Worm (Caenorhabditis elegans) whole organism, young adult: Measurements from ENCODE around the gene nep-3.

Experiments
- C17E4.6 ChIP-seq: fragments of 200-800 bp; sonication (Bioruptor generic); IDR thresholded peaks from 2 replicates; pipeline ENCODE4 v1.3.6; 2022; ENCODE audit warnings: missing genetic modification reagents, missing genetic modification characterization, missing compliant biosample characterization
- F10E7.11 ChIP-seq: sonication (generic microtip); optimal IDR thresholded peaks from 2 replicates; lab custom pipeline; 2017; ENCODE audit warnings: mild to moderate bottlenecking, missing genetic modification characterization, moderate library complexity, missing compliant biosample characterization
- F55B11.4 ChIP-seq: sonication (generic microtip); optimal IDR thresholded peaks from 2 replicates; lab custom pipeline; 2016; ENCODE audit warnings: missing compliant biosample characterization, missing genetic modification characterization, borderline replicate concordance; ENCODE audit not compliant: insufficient read depth
- F57C9.4 ChIP-seq: sonication (generic microtip); optimal IDR thresholded peaks from 2 replicates; lab custom pipeline; 2017; ENCODE audit warnings: mild to moderate bottlenecking, missing genetic modification characterization, missing compliant biosample characterization
- ama-1 ChIP-seq, 3 experiments: fragments of 150-350 bp in 1 of 3; sonication (generic microtip) in 2 of 3; optimal IDR thresholded peaks; 2 replicates each; lab custom pipeline; 2014 to 2018; ENCODE audit warnings: missing biosample characterization in 2 of 3, missing genetic modification characterization in 2 of 3, missing genetic modification reagents in 2 of 3
- athp-1 ChIP-seq: sonication (generic microtip); optimal IDR thresholded peaks from 2 replicates; lab custom pipeline; 2017; ENCODE audit warnings: mild to moderate bottlenecking, missing genetic modification characterization, missing compliant biosample characterization
- attf-5 ChIP-seq: fragments of 200-800 bp; sonication (Bioruptor generic); optimal IDR thresholded peaks from 2 replicates; lab custom pipeline; 2018; ENCODE audit warnings: mild to moderate bottlenecking, missing genetic modification characterization, missing compliant biosample characterization
- bed-1 ChIP-seq: fragments of 200-800 bp; sonication (Bioruptor generic); IDR thresholded peaks from 2 replicates; pipeline ENCODE4 v1.3.6; 2022; ENCODE audit warnings: missing genetic modification reagents, missing genetic modification characterization, missing compliant biosample characterization
- bed-2 ChIP-seq: fragments of 200-800 bp; sonication (Bioruptor generic); IDR thresholded peaks from 2 replicates; pipeline ENCODE4 v1.3.6; 2022; ENCODE audit warnings: missing genetic modification reagents, missing genetic modification characterization, missing compliant biosample characterization
- ccch-3 ChIP-seq: fragments of 200-800 bp; sonication (Bioruptor generic); optimal IDR thresholded peaks from 2 replicates; lab custom pipeline; 2018; ENCODE audit warnings: mild to moderate bottlenecking, missing genetic modification characterization, missing compliant biosample characterization
- cebp-1 ChIP-seq, 2 experiments: fragments of 200-800 bp in 1 of 2; sonication (Bioruptor generic) in 1 of 2; sonication (generic microtip) in 1 of 2; IDR thresholded peaks in 1 of 2; optimal IDR thresholded peaks in 1 of 2; 2 replicates each; pipeline versions ENCODE4 v1.3.6 to Lab custom; 2017 to 2022; ENCODE audit warnings: missing compliant biosample characterization in 2 of 2, missing genetic modification characterization in 2 of 2, mild to moderate bottlenecking in 1 of 2, missing genetic modification reagents in 1 of 2, moderate library complexity in 1 of 2
- chd-7 ChIP-seq: sonication (generic microtip); optimal IDR thresholded peaks from 2 replicates; lab custom pipeline; 2016; ENCODE audit warnings: mild to moderate bottlenecking, missing genetic modification characterization, moderate library complexity, missing compliant biosample characterization
- dox-1 ChIP-seq: fragments of 200-800 bp; sonication (Bioruptor generic); IDR thresholded peaks from 2 replicates; pipeline ENCODE4 v1.3.6; 2022; ENCODE audit warnings: missing genetic modification reagents, missing genetic modification characterization, missing compliant biosample characterization
- dpl-1 ChIP-seq: fragments of 150-350 bp; optimal IDR thresholded peaks from 2 replicates; lab custom pipeline; 2014; ENCODE audit warnings: missing biosample characterization, missing genetic modification reagents, missing genetic modification characterization
- ekl-4 ChIP-seq: fragments of 200-800 bp; sonication (Bioruptor generic); IDR thresholded peaks from 2 replicates; pipeline ENCODE4 v1.3.6; 2022; ENCODE audit warnings: missing genetic modification reagents, missing genetic modification characterization, missing compliant biosample characterization
- ets-4 ChIP-seq: fragments of 200-800 bp; sonication (Bioruptor generic); optimal IDR thresholded peaks from 2 replicates; lab custom pipeline; 2018; ENCODE audit warnings: mild to moderate bottlenecking, missing genetic modification characterization, missing compliant biosample characterization
- gei-17 ChIP-seq: fragments of 200-800 bp; sonication (Bioruptor generic); optimal IDR thresholded peaks from 2 replicates; lab custom pipeline; 2018; ENCODE audit warnings: mild to moderate bottlenecking, missing genetic modification characterization, missing compliant biosample characterization
- hlh-12 ChIP-seq: sonication (generic microtip); optimal IDR thresholded peaks from 2 replicates; lab custom pipeline; 2016; ENCODE audit warnings: missing genetic modification characterization, missing compliant biosample characterization
- hmg-1.2 ChIP-seq: fragments of 200-800 bp; sonication (Bioruptor generic); IDR thresholded peaks from 2 replicates; pipeline ENCODE4 v1.3.6; 2022; ENCODE audit warnings: missing genetic modification reagents, missing genetic modification characterization, missing compliant biosample characterization
- lag-1 ChIP-seq: fragments of 200-800 bp; sonication (Bioruptor generic); IDR thresholded peaks from 2 replicates; pipeline ENCODE4 v1.3.6; 2022; ENCODE audit warnings: missing genetic modification reagents, missing genetic modification characterization, missing compliant biosample characterization
- let-607 ChIP-seq, 2 experiments: fragments of 200-800 bp in 1 of 2; sonication (Bioruptor generic) in 1 of 2; sonication (generic microtip) in 1 of 2; optimal IDR thresholded peaks; 2 replicates each; lab custom pipeline; 2016 to 2018; ENCODE audit warnings: mild to moderate bottlenecking in 2 of 2, missing compliant biosample characterization in 2 of 2, missing genetic modification characterization in 2 of 2, moderate library complexity in 2 of 2, missing genotype in 1 of 2
- lin-35 ChIP-seq, 3 experiments: fragments of 150-350 bp in 2 of 3; sonication (generic microtip) in 1 of 3; optimal IDR thresholded peaks; 2 replicates each; lab custom pipeline; 2014 to 2018; ENCODE audit warnings: missing biosample characterization in 3 of 3, missing genetic modification characterization in 3 of 3, missing genetic modification reagents in 3 of 3
- madf-10 ChIP-seq: sonication (generic microtip); optimal IDR thresholded peaks from 2 replicates; lab custom pipeline; 2016; ENCODE audit warnings: mild to moderate bottlenecking, missing genetic modification characterization, missing compliant biosample characterization
- mel-28 ChIP-seq: sonication (generic microtip); optimal IDR thresholded peaks from 2 replicates; lab custom pipeline; 2016; ENCODE audit warnings: borderline replicate concordance, mild to moderate bottlenecking, missing genetic modification characterization, missing compliant biosample characterization
- nfya-1 ChIP-seq: sonication (generic microtip); optimal IDR thresholded peaks from 2 replicates; lab custom pipeline; 2017; ENCODE audit warnings: antibody characterized with exemption, missing compliant biosample characterization, missing genetic modification characterization, borderline replicate concordance; ENCODE audit not compliant: insufficient read depth
- nfyb-1 ChIP-seq: fragments of 200-800 bp; sonication (Bioruptor generic); IDR thresholded peaks from 2 replicates; pipeline ENCODE4 v1.3.6; 2022; ENCODE audit warnings: missing genetic modification reagents, missing genetic modification characterization, missing compliant biosample characterization
- nhr-27 ChIP-seq: fragments of 200-800 bp; sonication (Bioruptor generic); optimal IDR thresholded peaks from 2 replicates; lab custom pipeline; 2018; ENCODE audit warnings: mild to moderate bottlenecking, missing genetic modification characterization, moderate library complexity, missing compliant biosample characterization
- nhr-80 ChIP-seq: sonication (generic microtip); optimal IDR thresholded peaks from 2 replicates; lab custom pipeline; 2016; ENCODE audit warnings: missing genetic modification characterization, missing compliant biosample characterization
- pha-4 ChIP-seq: fragments of 150-350 bp; sonication (generic microtip); optimal IDR thresholded peaks from 2 replicates; lab custom pipeline; 2014; ENCODE audit warnings: missing biosample characterization, missing genetic modification reagents, missing genetic modification characterization
- rcor-1 ChIP-seq: fragments of 200-800 bp; sonication (Bioruptor generic); IDR thresholded peaks from 2 replicates; pipeline ENCODE4 v1.3.6; 2022; ENCODE audit warnings: missing genetic modification reagents, missing genetic modification characterization, missing compliant biosample characterization
- repo-1 ChIP-seq: sonication (generic microtip); optimal IDR thresholded peaks from 2 replicates; lab custom pipeline; 2017; ENCODE audit warnings: mild to moderate bottlenecking, missing genetic modification characterization, missing compliant biosample characterization
- snpc-1.3 ChIP-seq: sonication (generic microtip); optimal IDR thresholded peaks from 2 replicates; lab custom pipeline; 2017; ENCODE audit warnings: missing genetic modification characterization, mild to moderate bottlenecking, missing compliant biosample characterization, antibody characterized with exemption, moderate library complexity, missing genotype, missing genetic modification reagents; ENCODE audit not compliant: insufficient read depth
- snpc-3.4 ChIP-seq: sonication (generic microtip); optimal IDR thresholded peaks from 2 replicates; lab custom pipeline; 2017; ENCODE audit warnings: missing genetic modification characterization, mild to moderate bottlenecking, missing compliant biosample characterization, antibody characterized with exemption, moderate library complexity, missing genotype, missing genetic modification reagents
- somi-1 ChIP-seq: fragments of 200-800 bp; sonication (Bioruptor generic); optimal IDR thresholded peaks from 2 replicates; lab custom pipeline; 2018; ENCODE audit warnings: mild to moderate bottlenecking, missing genetic modification characterization, missing compliant biosample characterization
- sptf-2 ChIP-seq: fragments of 200-800 bp; sonication (Bioruptor generic); optimal IDR thresholded peaks from 2 replicates; lab custom pipeline; 2018; ENCODE audit warnings: mild to moderate bottlenecking, missing genetic modification characterization, missing compliant biosample characterization
- unc-62 ChIP-seq: fragments of 150-350 bp; optimal IDR thresholded peaks from 2 replicates; lab custom pipeline; 2014; ENCODE audit warnings: missing biosample characterization, missing genetic modification reagents, missing genetic modification characterization
- zfh-2 ChIP-seq: fragments of 200-800 bp; sonication (Bioruptor generic); conservative IDR thresholded peaks from 2 replicates; pipeline ENCODE4 v1.3.6; 2022; ENCODE audit warnings: missing genetic modification reagents, missing genetic modification characterization, missing compliant biosample characterization
- ztf-22 ChIP-seq: fragments of 200-800 bp; sonication (Bioruptor generic); optimal IDR thresholded peaks from 2 replicates; lab custom pipeline; 2018; ENCODE audit warnings: mild to moderate bottlenecking, missing genetic modification characterization, moderate library complexity, missing compliant biosample characterization
- ztf-25 ChIP-seq: fragments of 200-800 bp; sonication (Bioruptor generic); IDR thresholded peaks from 2 replicates; pipeline ENCODE4 v1.3.6; 2022; ENCODE audit warnings: missing genetic modification reagents, missing genetic modification characterization, missing compliant biosample characterization
- ztf-26 ChIP-seq: sonication (generic microtip); optimal IDR thresholded peaks from 2 replicates; lab custom pipeline; 2017; ENCODE audit warnings: missing genetic modification characterization, missing compliant biosample characterization

Gene nep-3

ce11 chrII:3917985-3918633 is 41.1 kb upstream of the nep-3 start:
- TF ChIP-seq zfh-2 (GFP tag; lab: Robert Waterston, UW): 0 out of 2 replicates have a peak, but pooled peaks have one; percentile 32
- no peak for TF ChIP-seq nhr-27 (tag; lab: Kevin White, UChicago)
- no peak for TF ChIP-seq somi-1
- no peak for TF ChIP-seq snpc-3.4 (tag; lab: Kevin White, UChicago)
- TF ChIP-seq nfyb-1 (GFP tag; lab: Robert Waterston, UW): peak; percentile 89; the same call in 1 of the 2 replicates
- TF ChIP-seq athp-1 (tag; lab: Kevin White, UChicago): no peak
- no peak for TF ChIP-seq gei-17 (GFP tag; lab: Kevin White, UChicago)
- TF ChIP-seq lin-35 (GFP tag; optimal IDR thresholded peaks at IDR 0.05; lab: Kevin White, UChicago): no peak
- TF ChIP-seq, all 124 proteins: peak for 2

DNA sequence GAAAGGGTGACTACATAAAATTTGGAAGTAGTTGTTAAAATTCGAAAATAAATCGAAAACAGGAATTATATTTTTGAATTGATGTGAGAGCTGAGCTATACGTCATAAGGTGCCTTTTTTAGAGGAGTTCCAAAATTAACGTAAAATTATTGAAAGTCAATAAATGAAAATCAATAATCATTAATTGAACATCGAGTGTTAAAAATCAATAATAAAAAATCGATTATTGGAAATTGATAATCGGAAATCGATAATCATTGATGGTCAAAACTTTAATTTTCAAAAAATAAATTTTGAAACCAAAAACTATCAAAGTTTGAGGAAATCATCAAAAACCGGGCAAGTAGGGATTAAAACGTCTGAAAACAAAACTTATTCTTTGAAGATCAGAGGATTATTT is 36.6 kb upstream of the nep-3 start:
- no peak for TF ChIP-seq repo-1 (tag; lab: Kevin White, UChicago)
- TF ChIP-seq ccch-3 (GFP tag; lab: Kevin White, UChicago): no peak
- no peak for TF ChIP-seq rcor-1
- no peak for TF ChIP-seq attf-5 (GFP tag; lab: Kevin White, UChicago)
- no peak for TF ChIP-seq C17E4.6
- TF ChIP-seq lag-1 (GFP tag; lab: Robert Waterston, UW): no peak
- TF ChIP-seq mel-28: no peak
- TF ChIP-seq F57C9.4: no peak
- no peak for TF ChIP-seq ztf-26 (tag; lab: Kevin White, UChicago)
- TF ChIP-seq F55B11.4 (tag; lab: Kevin White, UChicago): no peak
- TF ChIP-seq ztf-22: no peak

DNA sequence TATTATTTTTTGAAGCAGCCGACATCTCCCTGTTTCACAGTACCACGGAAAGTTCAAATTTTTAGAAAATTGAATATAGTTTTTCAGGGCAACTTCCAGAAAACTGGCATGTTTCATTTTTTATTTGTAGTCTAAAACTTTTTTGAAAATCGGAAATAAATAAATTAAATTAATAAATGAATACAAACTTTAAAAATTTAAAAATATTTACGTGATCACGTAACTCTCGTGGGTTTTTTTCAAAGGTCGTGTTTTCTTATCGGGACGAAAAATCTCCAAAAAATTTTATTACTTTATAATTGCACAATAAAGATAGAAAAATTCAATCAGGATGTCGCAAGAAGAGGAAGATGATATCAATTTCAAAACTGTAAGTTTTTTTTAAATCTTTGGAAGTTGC is 34.7 kb upstream of the nep-3 start, which contains the start of gene F53C3.1:
Gene F53C3.1, plus strand, starts transcription at position 301 of the 400 bp plus-strand sequence.
- TF ChIP-seq chd-7 (tag; lab: Kevin White, UChicago) (no peak), ama-1 (optimal IDR thresholded peaks at IDR 0.05; lab: Kevin White, UChicago) (no peak), ama-1 (GFP tag; optimal IDR thresholded peaks at IDR 0.05; lab: Kevin White, UChicago) (no peak), hlh-12 (no peak), unc-62 (no peak), nhr-80 (tag; lab: Kevin White, UChicago) (no peak), hmg-1.2 (GFP tag; lab: Robert Waterston, UW) (no peak), bed-2 (GFP tag; lab: Robert Waterston, UW) (no peak)

- no peak for TF ChIP-seq ets-4 (GFP tag; lab: Kevin White, UChicago)
- TF ChIP-seq dpl-1 (GFP tag; lab: Kevin White, UChicago): no peak
- no peak for TF ChIP-seq snpc-1.3 (tag; lab: Kevin White, UChicago)
- no peak for TF ChIP-seq ekl-4 (GFP tag; lab: Robert Waterston, UW)
- TF ChIP-seq dox-1 (GFP tag; lab: Robert Waterston, UW): peak; percentile 45; the same call in 1 of the 2 replicates
- TF ChIP-seq attf-5 (GFP tag; lab: Kevin White, UChicago): peak; percentile 53
- TF ChIP-seq ztf-25 (GFP tag; lab: Robert Waterston, UW): no peak
- TF ChIP-seq nhr-80 (tag; lab: Kevin White, UChicago): peak; percentile 87
- TF ChIP-seq madf-10 (tag; lab: Kevin White, UChicago): no peak
- TF ChIP-seq rcor-1: no peak
- no peak for TF ChIP-seq cebp-1 (GFP tag; IDR thresholded peaks at IDR 0.05; lab: Robert Waterston, UW)
- peak; percentile 55 for TF ChIP-seq cebp-1 (tag; optimal IDR thresholded peaks at IDR 0.05; lab: Kevin White, UChicago)
- TF ChIP-seq F55B11.4 (tag; lab: Kevin White, UChicago): no peak
- peak in 1 of 2 experiments; percentile 18 for TF ChIP-seq let-607 (tag; optimal IDR thresholded peaks at IDR 0.05; lab: Kevin White, UChicago)
- no peak for TF ChIP-seq lag-1 (GFP tag; lab: Robert Waterston, UW)
- TF ChIP-seq F10E7.11 (tag; lab: Kevin White, UChicago): no peak
- peak; percentile 43; the same call in 1 of the 2 replicates for TF ChIP-seq hmg-1.2 (GFP tag; lab: Robert Waterston, UW)
- TF ChIP-seq bed-1 (GFP tag; lab: Robert Waterston, UW): no peak
- TF ChIP-seq nfyb-1 (GFP tag; lab: Robert Waterston, UW): peak; percentile 71; the same call in 1 of the 2 replicates
- TF ChIP-seq nhr-27 (tag; lab: Kevin White, UChicago): no peak
- TF ChIP-seq pha-4 (tag; lab: Kevin White, UChicago): peak; percentile 52
- no peak for TF ChIP-seq sptf-2 (GFP tag; lab: Kevin White, UChicago)
- TF ChIP-seq nfya-1 (tag; lab: Kevin White, UChicago): no peak
Measured at ce11 chrII:3911284-3911683, 34.3 kb upstream of the nep-3 start.
